Worm (Caenorhabditis elegans) whole organism, young adult: ENCODE data around the gene cyn-16.

Source experiments
- D2030.7 ChIP-seq: fragments of 200-800 bp; sonication (Bioruptor generic); IDR thresholded peaks from 2 replicates; pipeline ENCODE4 v1.3.6; 2022; ENCODE audit warnings: missing genetic modification reagents, missing genetic modification characterization, missing compliant biosample characterization
- F10E7.11 ChIP-seq: sonication (generic microtip); optimal IDR thresholded peaks from 2 replicates; lab custom pipeline; 2017; ENCODE audit warnings: mild to moderate bottlenecking, missing genetic modification characterization, moderate library complexity, missing compliant biosample characterization
- Y79H2A.3 ChIP-seq: fragments of 200-800 bp; sonication (Bioruptor generic); conservative IDR thresholded peaks from 2 replicates; pipeline ENCODE4 v1.3.6; 2022; ENCODE audit warnings: missing genetic modification reagents, missing genetic modification characterization, missing compliant biosample characterization
- ama-1 ChIP-seq, 3 experiments: fragments of 150-350 bp in 1 of 3; sonication (generic microtip) in 2 of 3; optimal IDR thresholded peaks; 2 replicates each; lab custom pipeline; 2014 to 2018; ENCODE audit warnings: missing biosample characterization in 2 of 3, missing genetic modification characterization in 2 of 3, missing genetic modification reagents in 2 of 3
- ceh-27 ChIP-seq: fragments of 200-800 bp; sonication (Bioruptor generic); optimal IDR thresholded peaks from 2 replicates; lab custom pipeline; 2018; ENCODE audit warnings: mild to moderate bottlenecking, missing genetic modification characterization, moderate library complexity, missing compliant biosample characterization
- chd-7 ChIP-seq: sonication (generic microtip); optimal IDR thresholded peaks from 2 replicates; lab custom pipeline; 2016; ENCODE audit warnings: mild to moderate bottlenecking, missing genetic modification characterization, moderate library complexity, missing compliant biosample characterization
- ets-4 ChIP-seq: fragments of 200-800 bp; sonication (Bioruptor generic); optimal IDR thresholded peaks from 2 replicates; lab custom pipeline; 2018; ENCODE audit warnings: mild to moderate bottlenecking, missing genetic modification characterization, missing compliant biosample characterization
- him-1 ChIP-seq: sonication (generic microtip); optimal IDR thresholded peaks from 2 replicates; lab custom pipeline; 2016; ENCODE audit warnings: missing genotype, missing genetic modification reagents, missing genetic modification characterization, missing compliant biosample characterization
- lsy-27 ChIP-seq: sonication (generic microtip); optimal IDR thresholded peaks from 2 replicates; lab custom pipeline; 2017; ENCODE audit warnings: missing genetic modification characterization, mild to moderate bottlenecking, missing compliant biosample characterization, antibody characterized with exemption, missing genotype, borderline replicate concordance; ENCODE audit not compliant: insufficient read depth
- snpc-4 ChIP-seq, 5 experiments: fragments of 150-350 bp in 1 of 5; sonication (generic microtip) in 4 of 5; optimal IDR thresholded peaks; 2 replicates each; lab custom pipeline; 2014 to 2018; ENCODE audit warnings: missing genetic modification characterization in 5 of 5, missing biosample characterization in 3 of 5, antibody characterized with exemption in 2 of 5, mild to moderate bottlenecking in 2 of 5, missing compliant biosample characterization in 2 of 5, missing genotype in 2 of 5, moderate library complexity in 2 of 5, missing genetic modification reagents in 1 of 5

ce11 chrII:12064680-12065135, 28.2 kb upstream of the cyn-16 start, which contains the start of gene arrd-8:
- TF ChIP-seq chd-7 (tag; lab: Kevin White, UChicago) (no peak), snpc-4 (GFP tag; optimal IDR thresholded peaks at IDR 0.05; lab: Kevin White, UChicago) (no peak), snpc-4 (tag; optimal IDR thresholded peaks at IDR 0.05; lab: Kevin White, UChicago) (no peak), ama-1 (optimal IDR thresholded peaks at IDR 0.05; lab: Kevin White, UChicago) (no peak), ama-1 (GFP tag; optimal IDR thresholded peaks at IDR 0.05; lab: Kevin White, UChicago) (no peak), F10E7.11 (tag; lab: Kevin White, UChicago) (no peak), lsy-27 (tag; lab: Kevin White, UChicago) (no peak), ets-4 (GFP tag; lab: Kevin White, UChicago) (no peak), Y79H2A.3 (GFP tag; lab: Robert Waterston, UW) (no peak), ceh-27 (no peak), him-1 (tag; lab: Kevin White, UChicago) (no peak), D2030.7 (GFP tag; lab: Robert Waterston, UW) (no peak)
